Fruit fly (Drosophila melanogaster) whole organism, prepupa: Measurements from ENCODE around the gene Tsp26A.
A peak's percentile ranks its signal among the peaks of the same experiment; 100 is the strongest.

Experiments used
- CG10631 ChIP-seq: fragments of 200-800 bp; sonication (Bioruptor generic); optimal IDR thresholded peaks from 2 replicates; lab custom pipeline; 2016; ENCODE audit warnings: missing biosample characterization, missing genetic modification characterization
- CG11294 ChIP-seq: fragments of 200-800 bp; sonication (Bioruptor generic); IDR thresholded peaks from 2 replicates; pipeline ENCODE4 v1.3.6; 2022; ENCODE audit warnings: missing biosample characterization, missing genetic modification characterization
- CG11762 ChIP-seq: fragments of 200-800 bp; sonication (Bioruptor generic); optimal IDR thresholded peaks from 3 replicates; lab custom pipeline; 2016; ENCODE audit warnings: missing biosample characterization, missing genetic modification characterization; ENCODE audit not compliant: insufficient read depth
- CG11902 ChIP-seq: fragments of 200-800 bp; sonication (Bioruptor generic); optimal IDR thresholded peaks from 3 replicates; lab custom pipeline; 2016; ENCODE audit warnings: missing biosample characterization, missing genetic modification characterization
- CG15336 ChIP-seq: fragments of 200-800 bp; sonication (Bioruptor generic); IDR thresholded peaks from 2 replicates; pipeline ENCODE4 v1.3.6; 2022; ENCODE audit warnings: missing biosample characterization, missing genetic modification characterization
- CG3032 ChIP-seq: fragments of 200-800 bp; optimal IDR thresholded peaks from 2 replicates; lab custom pipeline; 2019; ENCODE audit warnings: missing biosample characterization, mild to moderate bottlenecking, missing genetic modification characterization, moderate library complexity
- CG31627 ChIP-seq: fragments of 200-800 bp; sonication (Bioruptor generic); optimal IDR thresholded peaks from 3 replicates; lab custom pipeline; 2016; ENCODE audit warnings: missing biosample characterization, missing genetic modification characterization
- CG34406 ChIP-seq: fragments of 200-800 bp; sonication (Bioruptor generic); optimal IDR thresholded peaks from 3 replicates; lab custom pipeline; 2016; ENCODE audit warnings: missing biosample characterization, missing genetic modification characterization
- CG3919 ChIP-seq: fragments of 200-800 bp; sonication (Bioruptor generic); optimal IDR thresholded peaks from 3 replicates; lab custom pipeline; 2016; ENCODE audit warnings: missing biosample characterization, missing genetic modification characterization
- CG4318 ChIP-seq: fragments of 200-800 bp; sonication (Bioruptor generic); optimal IDR thresholded peaks from 3 replicates; lab custom pipeline; 2017; ENCODE audit warnings: missing biosample characterization, mild to moderate bottlenecking, missing genetic modification characterization
- CG6163 ChIP-seq: fragments of 200-800 bp; sonication (Bioruptor generic); IDR thresholded peaks from 3 replicates; pipeline ENCODE4 v1.3.6; 2022; ENCODE audit warnings: missing biosample characterization, missing genetic modification characterization
- CG6276 ChIP-seq: fragments of 200-800 bp; sonication (Bioruptor generic); optimal IDR thresholded peaks from 2 replicates; lab custom pipeline; 2017; ENCODE audit warnings: missing biosample characterization, mild to moderate bottlenecking, missing genetic modification characterization
- CG6792 ChIP-seq: fragments of 200-800 bp; sonication (Bioruptor generic); optimal IDR thresholded peaks from 3 replicates; lab custom pipeline; 2016; ENCODE audit warnings: missing biosample characterization, missing genetic modification characterization
- CG6808 ChIP-seq: fragments of 200-800 bp; sonication (Bioruptor generic); optimal IDR thresholded peaks from 3 replicates; lab custom pipeline; 2017; ENCODE audit warnings: missing biosample characterization, missing genetic modification characterization, mild to moderate bottlenecking, moderate library complexity, missing genetic modification reagents
- CG6854 ChIP-seq: fragments of 200-800 bp; sonication (Bioruptor generic); optimal IDR thresholded peaks from 2 replicates; lab custom pipeline; 2017; ENCODE audit warnings: missing biosample characterization, mild to moderate bottlenecking, missing genetic modification characterization
- CG7368 ChIP-seq: fragments of 200-800 bp; sonication (Bioruptor generic); optimal IDR thresholded peaks from 3 replicates; lab custom pipeline; 2016; ENCODE audit warnings: missing biosample characterization, missing genetic modification characterization
- CG8119 ChIP-seq: fragments of 200-800 bp; sonication (Bioruptor generic); IDR thresholded peaks from 3 replicates; pipeline ENCODE4 v1.3.6; 2022; ENCODE audit warnings: missing biosample characterization, missing genetic modification characterization
- CG8319 ChIP-seq: fragments of 200-800 bp; sonication (Bioruptor generic); optimal IDR thresholded peaks from 3 replicates; lab custom pipeline; 2016; ENCODE audit warnings: missing biosample characterization, missing genetic modification characterization
- CG9139 ChIP-seq: fragments of 200-800 bp; sonication (Bioruptor generic); optimal IDR thresholded peaks from 3 replicates; lab custom pipeline; 2017; ENCODE audit warnings: missing biosample characterization, mild to moderate bottlenecking, missing genetic modification characterization
- Eip78C ChIP-seq: fragments of 200-800 bp; sonication (Bioruptor generic); peaks from one replicate; lab custom pipeline; 2016; ENCODE audit warnings: missing biosample characterization, missing genetic modification characterization
- Eip93F ChIP-seq: fragments of 200-800 bp; sonication (Bioruptor generic); optimal IDR thresholded peaks from 2 replicates; lab custom pipeline; 2016; ENCODE audit warnings: missing biosample characterization, mild to moderate bottlenecking, missing genetic modification characterization
- Ets96B ChIP-seq: fragments of 200-800 bp; optimal IDR thresholded peaks from 2 replicates; lab custom pipeline; 2019; ENCODE audit warnings: missing biosample characterization, mild to moderate bottlenecking, missing genetic modification characterization, moderate library complexity
- Gug ChIP-seq: fragments of 200-800 bp; sonication (Bioruptor generic); IDR thresholded peaks from 2 replicates; pipeline ENCODE4 v1.3.6; 2022; ENCODE audit warnings: missing biosample characterization, missing genetic modification characterization
- Hr38 ChIP-seq: sonication (Bioruptor generic); optimal IDR thresholded peaks from 2 replicates; lab custom pipeline; 2016; ENCODE audit warnings: missing biosample characterization, missing genetic modification characterization
- Hr4 ChIP-seq: fragments of 200-800 bp; sonication (Bioruptor generic); optimal IDR thresholded peaks from 3 replicates; lab custom pipeline; 2016; ENCODE audit warnings: missing biosample characterization, missing genetic modification characterization
- Lpt ChIP-seq: fragments of 200-800 bp; sonication (Bioruptor generic); optimal IDR thresholded peaks from 3 replicates; lab custom pipeline; 2016; ENCODE audit warnings: missing biosample characterization, missing genetic modification characterization
- Met ChIP-seq: fragments of 200-800 bp; sonication (Bioruptor generic); optimal IDR thresholded peaks from 3 replicates; lab custom pipeline; 2016; ENCODE audit warnings: missing biosample characterization, missing genetic modification characterization
- OdsH ChIP-seq: fragments of 200-800 bp; sonication (Bioruptor generic); optimal IDR thresholded peaks from 3 replicates; lab custom pipeline; 2016; ENCODE audit warnings: missing biosample characterization, missing genetic modification characterization
- Sox102F ChIP-seq: fragments of 200-800 bp; sonication (Bioruptor generic); optimal IDR thresholded peaks from 2 replicates; lab custom pipeline; 2016; ENCODE audit warnings: missing biosample characterization, mild to moderate bottlenecking, missing genetic modification characterization
- Sox14 ChIP-seq: fragments of 200-800 bp; sonication (Bioruptor generic); optimal IDR thresholded peaks from 3 replicates; lab custom pipeline; 2016; ENCODE audit warnings: missing biosample characterization, missing genetic modification characterization
- achi ChIP-seq: fragments of 200-800 bp; sonication (Bioruptor generic); optimal IDR thresholded peaks from 3 replicates; lab custom pipeline; 2016; ENCODE audit warnings: missing biosample characterization, missing genetic modification characterization
- cyc ChIP-seq: fragments of 200-800 bp; sonication (Bioruptor generic); optimal IDR thresholded peaks from 3 replicates; lab custom pipeline; 2016; ENCODE audit warnings: missing biosample characterization, missing genetic modification characterization
- dac ChIP-seq: fragments of 200-800 bp; sonication (Bioruptor generic); optimal IDR thresholded peaks from 2 replicates; lab custom pipeline; 2017; ENCODE audit warnings: missing biosample characterization, mild to moderate bottlenecking, missing genetic modification characterization
- dsx ChIP-seq: fragments of 200-800 bp; optimal IDR thresholded peaks from 3 replicates; lab custom pipeline; 2019; ENCODE audit warnings: missing biosample characterization, mild to moderate bottlenecking, missing genetic modification characterization, moderate library complexity; ENCODE audit not compliant: poor library complexity, severe bottlenecking
- esn ChIP-seq: fragments of 200-800 bp; sonication (Bioruptor generic); optimal IDR thresholded peaks from 2 replicates; lab custom pipeline; 2016; ENCODE audit warnings: missing biosample characterization, mild to moderate bottlenecking, missing genetic modification characterization, moderate library complexity
- fd59A ChIP-seq: fragments of 200-800 bp; sonication (Bioruptor generic); optimal IDR thresholded peaks from 2 replicates; lab custom pipeline; 2017; ENCODE audit warnings: missing biosample characterization, mild to moderate bottlenecking, missing genetic modification characterization, missing genetic modification reagents
- fkh ChIP-seq: fragments of 200-800 bp; sonication (Bioruptor generic); optimal IDR thresholded peaks from 3 replicates; lab custom pipeline; 2017; ENCODE audit warnings: missing biosample characterization, mild to moderate bottlenecking, missing genetic modification characterization, moderate library complexity
- lz ChIP-seq: fragments of 200-800 bp; sonication (Bioruptor generic); optimal IDR thresholded peaks from 3 replicates; lab custom pipeline; 2016; ENCODE audit warnings: missing biosample characterization, missing genetic modification characterization
- net ChIP-seq: fragments of 200-800 bp; sonication (Bioruptor generic); optimal IDR thresholded peaks from 3 replicates; lab custom pipeline; 2016; ENCODE audit warnings: missing biosample characterization, missing genetic modification characterization
- pdm3 ChIP-seq: fragments of 200-800 bp; sonication (Bioruptor generic); optimal IDR thresholded peaks from 3 replicates; lab custom pipeline; 2016; ENCODE audit warnings: missing biosample characterization, missing genetic modification characterization
- salr ChIP-seq, 2 experiments: fragments of 200-800 bp; sonication (Bioruptor generic); optimal IDR thresholded peaks; 3 replicates each; lab custom pipeline; 2016 to 2018; ENCODE audit warnings: missing biosample characterization in 2 of 2, missing genetic modification characterization in 2 of 2, mild to moderate bottlenecking in 1 of 2
- ss ChIP-seq, 2 experiments: fragments of 200-800 bp; sonication (Bioruptor generic); optimal IDR thresholded peaks; 2 replicates in 1 of 2; 3 replicates in 1 of 2; lab custom pipeline; 2017 to 2018; ENCODE audit warnings: mild to moderate bottlenecking in 2 of 2, missing biosample characterization in 2 of 2, missing genetic modification characterization in 2 of 2, moderate library complexity in 1 of 2
- svp ChIP-seq: fragments of 200-800 bp; sonication (Bioruptor generic); peaks from one replicate; lab custom pipeline; 2016; ENCODE audit warnings: missing biosample characterization, missing genetic modification characterization
- topi ChIP-seq: fragments of 200-800 bp; sonication (Bioruptor generic); optimal IDR thresholded peaks from 3 replicates; lab custom pipeline; 2016; ENCODE audit warnings: missing biosample characterization, missing genetic modification characterization

Gene Tsp26A

DNA sequence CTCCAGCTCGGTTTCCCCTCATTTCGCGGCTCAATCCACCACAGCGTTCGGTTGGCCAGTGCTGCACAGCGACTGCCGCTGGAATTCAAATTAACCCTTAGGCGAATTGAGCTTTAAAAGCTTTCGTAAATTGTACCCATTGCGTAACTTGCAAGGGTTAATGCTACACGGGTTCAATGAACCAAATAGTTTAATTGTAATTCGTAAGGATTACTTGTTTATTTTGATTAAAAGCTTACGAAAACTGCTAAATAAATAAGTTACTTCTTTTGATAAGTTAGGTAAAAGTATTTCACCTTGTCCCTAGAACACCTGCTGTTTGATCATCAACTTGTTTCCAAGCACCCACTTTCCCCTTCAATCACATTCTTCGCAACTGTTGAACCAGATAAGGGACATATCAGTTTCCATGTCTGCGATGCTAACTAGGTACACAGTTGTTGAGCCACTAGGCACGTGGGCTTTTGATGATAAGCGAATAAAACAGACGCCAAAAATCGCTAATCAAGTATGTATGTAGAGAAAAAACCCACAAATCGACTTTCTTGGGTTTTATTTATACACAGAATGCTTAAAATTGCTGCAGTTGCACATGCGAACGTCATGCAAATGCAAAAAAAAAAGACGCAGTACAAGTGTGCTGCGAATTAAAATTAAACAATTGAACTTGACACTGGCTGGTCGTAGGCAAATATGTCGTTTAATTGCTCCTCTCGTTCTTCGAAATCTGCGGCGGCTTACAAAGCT lies 46.1 kb downstream of the Tsp26A start, which contains the start of gene Pfas (continued):
- TF ChIP-seq Lpt (GFP tag; lab: Kevin White, UChicago) (peak; percentile 8), Met (no peak), fd59A (GFP tag; lab: Kevin White, UChicago) (peak; percentile 42), CG3032 (tag; lab: Kevin White, UChicago) (peak; percentile 59), cyc (GFP tag; lab: Kevin White, UChicago) (peak; percentile 52), Hr4 (GFP tag; lab: Kevin White, UChicago) (no peak), CG4318 (GFP tag; lab: Kevin White, UChicago) (no peak), CG7368 (GFP tag; lab: Kevin White, UChicago) (peak; percentile 37), Eip93F (no peak), achi (peak; percentile 25), CG11762 (GFP tag; lab: Kevin White, UChicago) (no peak), fkh (GFP tag; lab: Kevin White, UChicago) (peak; percentile 40)

DNA sequence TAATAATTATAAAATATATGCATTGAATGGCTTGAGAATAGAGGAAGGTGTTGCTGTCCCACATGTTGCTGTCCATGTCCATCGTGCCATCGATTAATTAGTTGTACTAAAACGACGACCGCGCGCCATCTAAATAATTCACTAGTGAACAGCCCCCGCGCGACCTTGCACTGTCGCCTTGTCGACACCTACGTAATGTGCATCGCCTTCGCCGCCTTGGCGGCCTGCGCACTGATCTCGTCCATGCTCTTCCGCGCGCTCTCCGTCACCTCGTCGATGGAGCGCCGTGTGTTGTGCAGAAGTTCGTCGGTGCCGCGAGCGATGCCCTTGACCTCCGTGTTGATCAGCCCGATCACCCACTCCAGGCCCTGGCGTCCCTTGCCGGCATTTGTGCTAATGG lies 46.8 kb downstream of the Tsp26A start:
- TF ChIP-seq svp (no peak), achi (no peak), Ets96B (tag; lab: Kevin White, UChicago) (no peak), dac (GFP tag; lab: Kevin White, UChicago) (no peak), net (GFP tag; lab: Kevin White, UChicago) (no peak), Gug (GFP tag; lab: Robert Waterston, UW) (no peak), Hr4 (GFP tag; lab: Kevin White, UChicago) (no peak), CG31627 (no peak), CG8319 (no peak), ss (GFP tag; optimal IDR thresholded peaks at IDR 0.05; lab: Kevin White, UChicago) (no peak), CG6163 (no peak), CG11902 (no peak), CG6276 (no peak), CG34406 (GFP tag; lab: Kevin White, UChicago) (no peak), esn (GFP tag; lab: Kevin White, UChicago) (no peak), topi (GFP tag; lab: Kevin White, UChicago) (no peak), Sox14 (GFP tag; lab: Kevin White, UChicago) (no peak), Eip93F (no peak)
- TF ChIP-seq, all 60 proteins: peak for 0

DNA sequence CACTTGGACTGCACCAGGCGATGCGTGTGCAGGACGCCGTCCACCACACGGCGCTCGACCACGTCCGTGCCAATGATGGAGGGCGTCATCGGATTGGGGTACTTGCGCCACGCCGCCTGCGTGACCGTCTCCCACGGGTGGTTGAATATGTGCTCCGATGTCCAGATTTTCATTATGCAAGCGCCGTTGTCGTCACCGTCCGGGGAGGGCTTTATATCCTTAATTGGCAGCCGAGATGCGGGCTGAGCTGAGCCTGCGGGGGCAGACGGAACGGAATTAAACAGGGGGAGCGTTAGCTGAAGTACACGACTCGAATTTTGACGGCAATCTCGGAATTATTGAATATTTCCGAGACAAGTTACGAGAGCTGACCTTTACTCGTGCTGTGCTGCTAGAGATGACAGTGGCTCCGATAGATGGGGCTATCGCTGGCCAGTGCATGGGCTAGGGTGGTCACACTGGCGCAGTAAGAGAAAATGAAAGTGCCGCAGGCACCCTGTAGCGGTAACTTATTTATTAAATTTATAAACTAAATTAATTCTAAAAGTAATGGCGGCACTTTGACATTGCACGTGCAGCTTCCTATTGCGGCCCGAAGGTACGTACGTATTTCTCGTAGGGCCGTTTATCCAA lies 47.6 kb downstream of the Tsp26A start, which contains the start of gene IPIP:
Gene IPIP (plus strand): TSS at position 475 of the 633 bp plus-strand sequence.
- TF ChIP-seq esn (GFP tag; lab: Kevin White, UChicago) (peak; percentile 26), svp (peak; percentile 97), ss (GFP tag; optimal IDR thresholded peaks at IDR 0.05; lab: Kevin White, UChicago) (peak in 1 of 2 experiments; percentile 15), CG15336 (GFP tag; lab: Robert Waterston, UW) (peak; percentile 32; the same call in 1 of the 2 replicates), Sox102F (GFP tag; lab: Kevin White, UChicago) (peak; percentile 28), CG6276 (no peak), topi (GFP tag; lab: Kevin White, UChicago) (peak; percentile 29), CG3919 (GFP tag; lab: Kevin White, UChicago) (peak; percentile 62), salr (GFP tag; optimal IDR thresholded peaks at IDR 0.05; lab: Kevin White, UChicago) (peak in 1 of 2 experiments; percentile 8), lz (GFP tag; lab: Kevin White, UChicago) (peak; percentile 18), pdm3 (GFP tag; lab: Kevin White, UChicago) (no peak), Hr4 (GFP tag; lab: Kevin White, UChicago) (peak; percentile 12), Hr38 (no peak), OdsH (GFP tag; lab: Kevin White, UChicago) (no peak), Gug (GFP tag; lab: Robert Waterston, UW) (no peak), Ets96B (tag; lab: Kevin White, UChicago) (no peak), Eip78C (GFP tag; lab: Kevin White, UChicago) (peak; percentile 43), CG9139 (GFP tag; lab: Kevin White, UChicago) (no peak), net (GFP tag; lab: Kevin White, UChicago) (peak; percentile 46), CG6854 (GFP tag; lab: Kevin White, UChicago) (no peak), CG3032 (tag; lab: Kevin White, UChicago) (peak; percentile 15), CG34406 (GFP tag; lab: Kevin White, UChicago) (no peak), CG6163 (peak; percentile 58; the same call in 2 of the 3 replicates), CG10631 (GFP tag; lab: Kevin White, UChicago) (no peak), cyc (GFP tag; lab: Kevin White, UChicago) (peak; percentile 25), CG8119 (GFP tag; lab: Robert Waterston, UW) (no peak; the same call in 2 of the 3 replicates), CG6808 (GFP tag; lab: Kevin White, UChicago) (no peak), dsx (GFP tag; lab: Kevin White, UChicago) (no peak), CG6792 (GFP tag; lab: Kevin White, UChicago) (peak; percentile 11), Met (peak; percentile 7), CG11294 (GFP tag; lab: Robert Waterston, UW) (no peak), CG31627 (peak; percentile 32)
